Fruit fly (Drosophila melanogaster) S2 (cell line): ENCODE measurements around the gene Oat.

Source experiments
- CG8478 ChIP-seq: fragments of >200 bp; optimal IDR thresholded peaks from 2 replicates; lab custom pipeline; 2018
- CTCF ChIP-seq, 2 experiments: fragments of >200 bp; optimal IDR thresholded peaks; 2 replicates each; lab custom pipeline; 2018

Oat gene

DNA sequence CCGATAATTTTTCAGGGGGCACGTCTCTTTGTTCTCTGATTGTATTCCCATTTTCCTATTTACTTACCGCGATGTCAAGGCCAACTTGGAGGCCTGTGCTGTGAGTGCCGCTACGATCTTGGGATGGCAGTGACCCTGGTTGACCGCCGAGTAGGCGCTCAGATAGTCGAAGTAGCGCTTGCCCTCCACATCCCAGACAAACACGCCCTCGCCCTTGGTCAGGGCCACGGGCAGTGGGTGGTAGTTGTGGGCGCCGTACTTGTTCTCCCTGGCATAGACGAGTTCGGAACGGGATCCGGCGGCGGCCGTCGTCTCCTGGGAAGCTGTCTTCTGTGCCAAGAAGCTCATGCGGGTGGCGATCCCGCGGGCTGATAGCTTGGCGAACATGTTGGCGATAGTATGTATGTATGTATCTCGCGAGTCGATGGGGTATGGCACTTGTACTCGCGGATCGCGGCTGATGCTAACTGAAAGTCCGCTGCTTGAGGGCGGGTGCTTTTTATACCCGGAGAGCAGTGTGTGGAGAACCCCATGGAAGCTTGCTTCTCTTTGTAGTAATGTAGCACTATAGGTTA, at the start of gene Oat:
TSS of gene Oat (minus strand) at position 478 of the 575 bp plus-strand sequence.
- no peak for TF ChIP-seq CG8478 (lab: Kevin White, UChicago)
- no peak for TF ChIP-seq CTCF (optimal IDR thresholded peaks at IDR 0.05; lab: Kevin White, UChicago)

DNA sequence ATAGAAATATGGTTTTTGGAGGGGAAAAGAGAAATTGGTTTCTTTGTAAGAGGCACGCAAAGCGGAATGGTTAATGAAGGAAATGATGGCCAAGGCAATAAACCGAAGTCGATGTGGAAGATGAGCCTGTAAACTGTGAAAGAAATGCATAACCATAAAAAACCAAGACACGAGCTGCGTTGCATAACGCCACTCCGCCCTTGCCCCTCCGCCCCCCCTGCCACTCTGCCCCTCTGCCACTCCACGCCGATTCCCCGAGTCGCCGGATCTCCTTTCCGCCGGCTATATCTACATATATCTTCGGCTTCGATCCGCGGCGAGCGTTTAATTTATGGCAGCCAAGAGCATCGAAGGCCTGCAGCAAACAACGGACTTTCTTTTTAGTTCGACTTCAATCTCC, 49.0 kb upstream of the Oat start:
- TF ChIP-seq CG8478 (lab: Kevin White, UChicago) = no peak
- no peak for TF ChIP-seq CTCF (optimal IDR thresholded peaks at IDR 0.05; lab: Kevin White, UChicago)

DNA sequence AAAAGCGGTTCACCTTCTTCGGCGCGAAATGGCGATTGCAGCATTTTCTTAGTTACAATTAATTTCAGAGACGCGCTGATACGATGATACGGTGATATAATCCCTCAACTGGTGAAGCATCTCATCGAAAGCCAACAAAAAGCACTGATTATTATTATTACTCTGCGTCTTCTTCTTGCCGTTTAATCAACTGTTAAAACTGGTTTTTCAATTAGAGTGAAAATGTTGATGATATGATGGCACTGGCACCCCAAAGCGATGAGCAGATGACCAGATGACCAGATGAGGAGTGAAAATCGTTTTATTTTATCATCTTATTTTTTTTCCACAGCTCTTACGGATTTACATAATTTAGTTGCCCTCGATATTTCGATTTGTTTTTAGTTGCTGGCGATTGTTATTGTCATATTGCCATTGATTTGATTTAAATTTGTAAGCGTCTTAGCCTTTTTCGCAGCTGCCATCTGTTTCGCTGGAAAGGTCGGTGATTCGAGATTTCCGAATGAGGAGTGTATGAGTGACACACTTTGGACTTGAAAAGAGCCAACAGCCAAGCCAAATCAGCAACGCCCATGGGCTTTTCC, 47.8 kb upstream of the Oat start:
- TF ChIP-seq CG8478 (lab: Kevin White, UChicago) (no peak), CTCF (optimal IDR thresholded peaks at IDR 0.05; lab: Kevin White, UChicago) (no peak)

DNA sequence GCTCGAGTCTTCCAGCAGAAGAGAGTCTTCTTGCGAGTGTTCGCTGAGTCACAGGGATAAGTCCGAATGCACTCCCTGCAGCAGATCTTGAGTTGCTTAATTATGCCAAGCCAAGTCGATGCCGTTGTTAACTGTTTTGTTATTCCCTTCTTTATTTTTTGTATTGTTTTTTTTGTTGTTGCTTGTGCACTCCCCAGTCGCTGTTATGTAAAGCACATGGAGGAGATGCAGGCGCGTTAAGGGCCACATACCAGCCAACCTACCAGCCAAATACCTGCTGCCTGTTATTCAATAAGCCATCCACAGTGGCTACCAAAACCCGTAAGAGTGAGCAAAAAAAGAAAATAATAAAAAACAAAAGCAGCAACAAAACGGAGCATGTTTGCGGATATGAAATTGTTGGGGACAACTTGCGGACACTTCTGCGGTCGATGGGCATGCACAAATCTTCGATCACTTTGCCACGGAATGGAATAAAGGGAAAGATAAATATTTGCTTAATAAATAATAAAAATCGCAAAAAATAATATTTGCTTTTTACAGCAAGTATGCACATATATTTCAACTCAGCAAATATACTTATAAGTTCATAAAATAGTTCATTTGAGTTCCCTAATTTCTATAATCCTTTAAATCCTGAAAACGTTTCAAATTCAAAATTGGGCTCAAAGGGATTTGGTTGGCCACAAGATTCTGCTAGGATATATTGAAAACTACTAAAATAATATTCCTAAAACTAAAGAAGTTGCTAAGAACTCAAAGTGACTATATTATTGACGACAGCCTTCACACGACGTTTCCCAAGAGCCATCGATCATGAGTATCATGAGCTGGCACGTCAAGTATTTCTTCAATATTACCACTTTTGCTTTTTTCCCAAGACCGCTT, 46.7 kb upstream of the Oat start:
- no peak for TF ChIP-seq CTCF (optimal IDR thresholded peaks at IDR 0.05; lab: Kevin White, UChicago)
- no peak for TF ChIP-seq CG8478 (lab: Kevin White, UChicago)

DNA sequence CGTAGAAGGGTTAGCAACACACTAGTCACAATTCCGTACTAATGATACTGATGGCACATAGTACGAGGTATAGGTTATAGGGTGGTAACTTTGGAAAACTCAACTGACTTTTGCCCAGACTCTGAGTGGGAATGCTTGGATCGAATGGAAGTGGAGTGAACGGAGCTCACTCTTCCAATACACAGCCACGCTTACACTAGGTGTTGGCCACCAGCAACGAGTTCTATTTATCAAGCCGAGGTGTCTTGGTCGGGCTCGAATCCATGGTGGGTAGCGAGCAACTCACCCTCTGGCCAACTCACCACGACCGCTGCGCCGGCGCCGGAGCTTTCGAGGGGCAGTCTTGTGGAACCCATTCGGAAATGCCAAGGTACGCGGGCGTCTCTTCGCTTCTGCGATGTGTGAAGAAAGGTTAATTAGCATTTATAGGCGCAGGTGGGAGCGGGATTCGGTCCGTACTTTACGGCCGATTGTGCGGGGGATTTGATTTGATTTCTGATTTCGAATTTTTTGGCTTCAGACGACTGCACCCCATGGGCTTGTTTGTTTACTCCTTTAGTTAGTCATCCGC, 45.5 kb upstream of the Oat start, which contains the start of gene verm:
TSS of gene verm (minus strand) at position 204 of the 571 bp plus-strand sequence.
- TF ChIP-seq CTCF (optimal IDR thresholded peaks at IDR 0.05; lab: Kevin White, UChicago) = no peak
- no peak for TF ChIP-seq CG8478 (lab: Kevin White, UChicago)

DNA sequence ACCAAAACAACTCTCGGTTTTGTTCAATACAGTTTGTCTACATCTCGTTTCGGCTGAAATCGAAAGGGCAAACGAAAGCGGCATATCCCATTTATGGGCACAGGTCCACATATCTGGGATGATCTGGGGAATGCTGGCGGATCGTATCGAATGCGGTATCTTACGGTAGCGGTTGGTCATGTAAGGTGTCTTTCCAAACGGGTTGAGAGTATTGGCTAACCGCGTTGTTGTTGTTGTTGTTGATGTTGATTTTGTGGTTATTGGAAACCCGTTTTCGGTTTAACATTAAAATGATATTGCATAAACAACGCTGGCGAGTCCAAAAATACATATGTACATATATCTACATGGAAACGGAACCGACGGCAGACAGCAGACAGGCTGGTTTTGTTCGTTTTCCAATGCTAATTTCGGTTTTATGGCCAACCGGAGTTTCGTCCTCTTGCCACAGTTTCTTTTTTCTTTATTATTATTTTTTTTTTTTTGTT, 44.5 kb upstream of the Oat start:
- no peak for TF ChIP-seq CTCF (optimal IDR thresholded peaks at IDR 0.05; lab: Kevin White, UChicago)
- TF ChIP-seq CG8478 (lab: Kevin White, UChicago) = no peak

DNA sequence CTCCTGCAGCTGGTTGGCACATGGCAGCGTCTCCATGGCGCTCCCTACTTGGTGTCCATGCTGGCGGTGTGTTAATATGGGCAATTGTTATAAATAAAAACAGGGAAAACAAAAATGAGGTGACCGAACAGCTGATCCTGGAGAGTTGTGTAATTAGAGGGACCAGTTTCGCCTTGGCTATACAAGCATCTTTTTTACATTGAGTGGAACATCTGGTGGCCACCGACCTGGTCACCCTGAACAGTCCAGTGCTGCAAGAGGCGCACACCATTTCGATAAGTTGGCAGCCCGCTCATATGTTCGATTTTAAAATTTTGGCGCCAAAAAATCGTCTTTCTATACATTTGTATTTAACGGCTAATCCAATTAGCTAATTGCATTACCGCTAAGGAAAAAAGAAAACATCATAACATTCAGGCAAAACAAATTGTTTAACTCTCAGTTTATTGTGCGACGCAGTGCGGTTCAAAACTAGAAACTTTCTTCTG, 37.6 kb upstream of the Oat start, which contains the start of the genes CG8765 and Gbeta76C:
TSS of gene CG8765 (minus strand) at position 154 of the 488 bp plus-strand sequence.
TSS of gene Gbeta76C (plus strand) at position 438 of the 488 bp plus-strand sequence.
- no peak for TF ChIP-seq CG8478 (lab: Kevin White, UChicago)
- TF ChIP-seq CTCF (optimal IDR thresholded peaks at IDR 0.05; lab: Kevin White, UChicago) = peak; percentile 21 to 32

DNA sequence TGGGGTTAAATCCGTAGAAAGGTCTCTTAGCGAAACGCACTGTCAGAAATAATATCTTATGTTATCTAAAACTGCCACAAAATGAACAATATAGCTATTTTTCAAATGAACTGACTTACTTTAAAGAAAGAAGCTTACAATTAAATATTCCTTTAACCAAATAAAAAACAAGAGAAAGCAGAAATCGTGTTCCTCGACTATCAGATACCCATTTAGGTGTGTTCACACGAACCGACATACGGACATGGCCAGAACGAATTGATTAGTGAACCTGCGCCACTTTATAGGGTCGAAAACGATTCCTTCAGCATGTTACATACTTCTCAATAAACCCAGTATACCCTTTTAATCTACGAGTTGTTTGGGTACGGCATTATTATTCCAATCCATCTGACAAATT, 33.9 kb upstream of the Oat start:
- no peak for TF ChIP-seq CG8478 (lab: Kevin White, UChicago)
- TF ChIP-seq CTCF (optimal IDR thresholded peaks at IDR 0.05; lab: Kevin White, UChicago) = no peak

DNA sequence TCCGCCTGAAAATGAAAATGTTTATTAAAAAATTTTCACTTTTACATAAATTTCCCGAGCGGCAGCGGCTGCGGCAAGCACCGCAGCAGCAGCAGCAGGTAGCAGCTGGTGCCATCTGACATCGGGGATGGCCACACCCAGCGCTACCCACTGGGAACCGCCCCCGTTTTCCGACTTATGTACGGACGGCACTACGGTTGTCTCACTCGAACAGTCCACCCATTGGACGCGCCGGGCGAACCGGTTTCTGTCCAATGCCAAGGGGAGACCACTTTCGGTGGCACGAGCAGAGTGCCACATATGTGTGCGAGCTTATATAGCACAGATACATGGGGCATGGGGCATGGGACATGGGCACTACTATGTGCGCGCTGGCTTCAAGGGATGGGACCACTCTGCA, 33.3 kb upstream of the Oat start:
- TF ChIP-seq CG8478 (lab: Kevin White, UChicago) (no peak), CTCF (optimal IDR thresholded peaks at IDR 0.05; lab: Kevin White, UChicago) (no peak)

DNA sequence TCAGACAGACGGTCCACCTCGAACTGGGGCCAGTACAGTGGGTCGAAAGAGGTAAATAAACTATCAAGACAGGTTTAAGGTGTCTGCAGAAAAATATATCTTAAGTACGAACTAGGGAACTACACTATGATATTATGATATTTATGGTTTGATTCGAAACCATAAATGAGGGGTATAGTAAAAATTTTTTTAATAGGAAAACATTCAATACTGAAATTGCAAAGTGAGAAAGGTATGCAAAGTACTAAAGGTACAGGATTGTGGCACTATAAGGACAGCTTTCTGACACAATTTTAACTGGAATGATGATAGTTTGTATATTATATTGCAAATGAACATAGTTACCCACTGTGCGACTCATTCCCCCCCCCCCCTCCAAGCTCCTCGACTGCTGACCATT, 26.4 kb upstream of the Oat start:
- no peak for TF ChIP-seq CG8478 (lab: Kevin White, UChicago)
- TF ChIP-seq CTCF (optimal IDR thresholded peaks at IDR 0.05; lab: Kevin White, UChicago) = no peak

DNA sequence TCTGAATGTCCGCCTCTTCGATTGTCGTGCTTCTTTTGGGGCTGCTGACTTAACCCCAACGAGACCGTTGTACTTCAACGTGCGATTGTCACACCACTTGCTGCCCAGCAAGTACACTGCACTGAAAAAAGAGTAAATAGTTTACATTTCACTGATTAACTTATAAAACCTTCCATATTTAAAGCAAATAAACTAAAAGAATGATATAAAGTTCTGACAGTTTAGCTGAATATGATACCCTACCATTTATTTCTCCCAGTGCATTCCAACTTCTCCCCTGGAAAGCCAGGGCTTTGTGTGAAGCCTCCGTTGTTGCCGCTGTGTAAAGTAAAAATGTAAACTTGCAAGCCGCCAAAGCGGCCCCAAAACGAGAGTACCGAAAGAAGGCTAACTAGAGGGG, 24.7 kb upstream of the Oat start:
- TF ChIP-seq CG8478 (lab: Kevin White, UChicago) (no peak), CTCF (optimal IDR thresholded peaks at IDR 0.05; lab: Kevin White, UChicago) (no peak)

DNA sequence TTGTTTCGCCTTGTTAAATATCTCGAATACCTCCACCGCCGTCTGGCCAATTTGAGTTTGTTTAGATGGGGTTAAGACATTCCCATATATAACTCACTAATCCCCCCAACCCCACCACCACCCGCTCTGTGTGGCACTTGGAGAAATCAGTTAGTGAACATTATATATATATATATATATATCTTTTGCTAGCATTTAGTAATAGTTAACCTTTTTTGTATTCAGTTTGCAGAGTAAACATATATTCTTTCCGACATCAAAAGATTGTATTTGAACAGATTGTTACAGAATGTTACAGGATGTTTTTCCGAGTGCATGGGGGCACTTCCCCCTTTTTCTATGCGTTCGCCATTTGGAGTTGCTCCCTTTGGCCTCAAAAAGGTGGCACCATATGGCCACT, 20.8 kb upstream of the Oat start:
- TF ChIP-seq CG8478 (lab: Kevin White, UChicago) (no peak), CTCF (optimal IDR thresholded peaks at IDR 0.05; lab: Kevin White, UChicago) (no peak)

DNA sequence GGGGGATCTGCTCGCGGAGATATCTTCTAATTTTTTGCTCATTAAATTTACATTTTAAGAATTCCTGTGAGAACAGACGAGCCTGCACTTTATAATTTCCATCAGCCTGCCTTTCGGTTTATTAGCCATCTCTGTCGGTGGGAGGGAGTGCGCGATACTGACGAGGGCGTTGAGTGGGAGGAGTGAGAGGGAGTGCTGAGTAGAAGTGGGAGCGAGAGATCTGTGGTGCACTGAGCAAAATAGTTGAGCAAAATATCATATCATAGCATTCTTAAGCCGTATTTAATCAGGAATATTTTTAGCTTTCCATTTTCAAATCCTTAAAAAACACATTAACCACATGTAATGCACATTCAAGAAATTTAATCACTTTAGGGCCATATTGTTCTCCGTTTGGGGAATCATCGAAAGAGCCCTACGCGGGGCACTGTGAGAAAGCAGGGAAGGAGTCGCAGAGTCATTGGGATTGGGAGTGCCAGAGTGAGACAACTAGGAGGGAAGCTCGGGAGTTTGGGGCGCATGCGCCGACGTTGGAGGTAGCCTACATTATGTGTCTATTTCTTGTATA, 15.5 kb upstream of the Oat start:
- TF ChIP-seq CTCF (optimal IDR thresholded peaks at IDR 0.05; lab: Kevin White, UChicago) (no peak), CG8478 (lab: Kevin White, UChicago) (no peak)
